Fruit fly (Drosophila melanogaster) whole organism, embryonic: Measurements from ENCODE around the gene RanGAP.
A peak's percentile ranks its signal among the peaks of the same experiment; 100 is the strongest.

Experiments used
- Abd-B ChIP-seq: fragments of 200-800 bp; sonication (Bioruptor generic); optimal IDR thresholded peaks from 2 replicates; lab custom pipeline; 2018; ENCODE audit warnings: missing biosample characterization, mild to moderate bottlenecking, missing genetic modification characterization, moderate library complexity
- Ada2b ChIP-seq: fragments of 200-800 bp; sonication (Bioruptor generic); IDR thresholded peaks from 2 replicates; pipeline ENCODE4 v1.3.6; 2022; ENCODE audit warnings: missing biosample characterization, missing genetic modification characterization
- Atf-2 ChIP-seq: fragments of 200-800 bp; sonication (Bioruptor generic); optimal IDR thresholded peaks from 2 replicates; lab custom pipeline; 2016; ENCODE audit warnings: missing biosample characterization, missing genetic modification characterization
- Atf3 ChIP-seq: fragments of 200-800 bp; sonication (Bioruptor generic); optimal IDR thresholded peaks from 3 replicates; lab custom pipeline; 2016; ENCODE audit warnings: missing biosample characterization, missing genetic modification characterization
- BEAF-32 ChIP-seq: fragments of 200-800 bp; sonication (Bioruptor generic); optimal IDR thresholded peaks from 3 replicates; lab custom pipeline; 2017; ENCODE audit warnings: missing biosample characterization, missing genetic modification characterization, mild to moderate bottlenecking, moderate library complexity, missing genetic modification reagents
- CG10267 ChIP-seq: fragments of 200-800 bp; sonication (Bioruptor generic); optimal IDR thresholded peaks from 2 replicates; lab custom pipeline; 2018; ENCODE audit warnings: missing biosample characterization, mild to moderate bottlenecking, missing genetic modification characterization, moderate library complexity
- CG11504 ChIP-seq: fragments of 200-800 bp; sonication (Bioruptor generic); optimal IDR thresholded peaks from 3 replicates; lab custom pipeline; 2019; ENCODE audit warnings: missing biosample characterization, mild to moderate bottlenecking, missing genetic modification characterization, moderate library complexity
- CG12942 ChIP-seq: fragments of 200-800 bp; sonication (Bioruptor generic); optimal IDR thresholded peaks from 3 replicates; lab custom pipeline; 2016; ENCODE audit warnings: missing biosample characterization, missing genetic modification characterization
- CG14860 ChIP-seq: fragments of 200-800 bp; sonication (Bioruptor generic); IDR thresholded peaks from 3 replicates; pipeline ENCODE4 v1.3.6; 2022; ENCODE audit warnings: missing biosample characterization, missing genetic modification characterization; ENCODE audit not compliant: partially characterized antibody
- CG16813 ChIP-seq: fragments of 200-800 bp; sonication (Bioruptor generic); IDR thresholded peaks from 3 replicates; pipeline ENCODE4 v1.3.6; 2022; ENCODE audit warnings: missing biosample characterization, missing genetic modification characterization; ENCODE audit not compliant: partially characterized antibody
- CG17829 ChIP-seq: fragments of 200-800 bp; optimal IDR thresholded peaks from 2 replicates; lab custom pipeline; 2019; ENCODE audit warnings: missing biosample characterization, mild to moderate bottlenecking, missing genetic modification characterization, moderate library complexity
- CG2129 ChIP-seq: fragments of 200-800 bp; sonication (Bioruptor generic); IDR thresholded peaks from 2 replicates; pipeline ENCODE4 v1.3.6; 2022; ENCODE audit warnings: missing biosample characterization, missing genetic modification characterization; ENCODE audit not compliant: partially characterized antibody
- CG2678 ChIP-seq: fragments of 200-800 bp; sonication (Bioruptor generic); optimal IDR thresholded peaks from 3 replicates; lab custom pipeline; 2019; ENCODE audit warnings: missing biosample characterization, mild to moderate bottlenecking, missing genetic modification characterization, moderate library complexity
- CG31441 ChIP-seq: fragments of 200-800 bp; sonication (Bioruptor generic); IDR thresholded peaks from 2 replicates; pipeline ENCODE4 v1.3.6; 2022; ENCODE audit warnings: missing biosample characterization, missing genetic modification characterization
- CG34422 ChIP-seq: fragments of 200-800 bp; sonication (Bioruptor generic); IDR thresholded peaks from 3 replicates; pipeline ENCODE4 v1.3.6; 2022; ENCODE audit warnings: missing biosample characterization, missing genetic modification characterization
- CG3847 ChIP-seq: fragments of 200-800 bp; sonication (Bioruptor generic); IDR thresholded peaks from 2 replicates; pipeline ENCODE4 v1.3.6; 2022; ENCODE audit warnings: missing biosample characterization, missing genetic modification characterization
- CG3995 ChIP-seq: fragments of 200-800 bp; sonication (Bioruptor generic); optimal IDR thresholded peaks from 3 replicates; lab custom pipeline; 2016; ENCODE audit warnings: missing biosample characterization, missing genetic modification characterization
- CG42726 ChIP-seq: fragments of 200-800 bp; sonication (Bioruptor generic); IDR thresholded peaks from 2 replicates; pipeline ENCODE4 v1.3.6; 2022; ENCODE audit warnings: missing biosample characterization, missing genetic modification characterization; ENCODE audit not compliant: partially characterized antibody
- CG5180 ChIP-seq: fragments of 200-800 bp; sonication (Bioruptor generic); optimal IDR thresholded peaks from 3 replicates; lab custom pipeline; 2017; ENCODE audit warnings: missing biosample characterization, missing genetic modification characterization, mild to moderate bottlenecking, moderate library complexity, missing genetic modification reagents
- CG5245 ChIP-seq: fragments of 200-800 bp; sonication (Bioruptor generic); optimal IDR thresholded peaks from 3 replicates; lab custom pipeline; 2016; ENCODE audit warnings: missing biosample characterization, missing genetic modification characterization
- CG7786 ChIP-seq: fragments of 200-800 bp; sonication (Bioruptor generic); optimal IDR thresholded peaks from 2 replicates; lab custom pipeline; 2016; ENCODE audit warnings: missing biosample characterization, missing genetic modification characterization
- CG8359 ChIP-seq: fragments of 200-800 bp; sonication (Bioruptor generic); optimal IDR thresholded peaks from 2 replicates; lab custom pipeline; 2017; ENCODE audit warnings: missing biosample characterization, mild to moderate bottlenecking, missing genetic modification characterization, borderline replicate concordance
- CG9437 ChIP-seq: fragments of 200-800 bp; sonication (Bioruptor generic); optimal IDR thresholded peaks from 2 replicates; lab custom pipeline; 2018; ENCODE audit warnings: missing biosample characterization, mild to moderate bottlenecking, missing genetic modification characterization
- Camta ChIP-seq: fragments of 200-800 bp; sonication (Bioruptor generic); optimal IDR thresholded peaks from 2 replicates; lab custom pipeline; 2016; ENCODE audit warnings: missing biosample characterization, missing genetic modification characterization
- Dbx ChIP-seq: fragments of 200-800 bp; sonication (Bioruptor generic); IDR thresholded peaks from 3 replicates; pipeline ENCODE4 v1.3.6; 2022; ENCODE audit warnings: missing biosample characterization, missing genetic modification characterization
- Fer1 ChIP-seq: fragments of 200-800 bp; sonication (Bioruptor generic); optimal IDR thresholded peaks from 2 replicates; lab custom pipeline; 2017; ENCODE audit warnings: missing biosample characterization, mild to moderate bottlenecking, missing genetic modification characterization
- Lhr ChIP-seq: fragments of 200-800 bp; sonication (Bioruptor generic); optimal IDR thresholded peaks from 3 replicates; lab custom pipeline; 2017; ENCODE audit warnings: mild to moderate bottlenecking, missing biosample characterization, missing genetic modification reagents, missing genetic modification characterization
- Nf-YC ChIP-seq: fragments of 200-800 bp; optimal IDR thresholded peaks from 3 replicates; lab custom pipeline; 2019; ENCODE audit warnings: missing biosample characterization, mild to moderate bottlenecking, missing genetic modification characterization, moderate library complexity
- Ptx1 ChIP-seq: fragments of 200-800 bp; sonication (Bioruptor generic); IDR thresholded peaks from 2 replicates; pipeline ENCODE4 v1.3.6; 2022; ENCODE audit warnings: missing biosample characterization, missing genetic modification characterization
- Side ChIP-seq: fragments of 200-800 bp; sonication (Bioruptor generic); optimal IDR thresholded peaks from 2 replicates; lab custom pipeline; 2016; ENCODE audit warnings: missing biosample characterization, missing genetic modification characterization
- Sry-β ChIP-seq: fragments of 200-800 bp; sonication (Bioruptor generic); optimal IDR thresholded peaks from 2 replicates; lab custom pipeline; 2018; ENCODE audit warnings: missing biosample characterization, mild to moderate bottlenecking, missing genetic modification characterization, moderate library complexity
- bcd ChIP-seq: fragments of 200-800 bp; sonication (Bioruptor generic); optimal IDR thresholded peaks from 2 replicates; lab custom pipeline; 2017; ENCODE audit warnings: missing biosample characterization, mild to moderate bottlenecking, missing genetic modification characterization
- bigmax ChIP-seq: fragments of 200-800 bp; sonication (Bioruptor generic); optimal IDR thresholded peaks from 2 replicates; lab custom pipeline; 2018; ENCODE audit warnings: missing biosample characterization, mild to moderate bottlenecking, missing genetic modification characterization
- bowl ChIP-seq: fragments of 200-800 bp; sonication (Bioruptor generic); IDR thresholded peaks from 2 replicates; pipeline ENCODE4 v1.3.6; 2022; ENCODE audit warnings: missing biosample characterization, missing genetic modification characterization
- danr ChIP-seq: fragments of 200-800 bp; sonication (Bioruptor generic); IDR thresholded peaks from 2 replicates; pipeline ENCODE4 v1.3.6; 2022; ENCODE audit warnings: missing biosample characterization, missing genetic modification characterization
- gro ChIP-seq: fragments of 200-800 bp; sonication (Bioruptor generic); optimal IDR thresholded peaks from 2 replicates; lab custom pipeline; 2016; ENCODE audit warnings: missing biosample characterization, missing genetic modification characterization
- gsb ChIP-seq: fragments of 200-800 bp; sonication (Bioruptor generic); IDR thresholded peaks from 2 replicates; pipeline ENCODE4 v1.3.6; 2022; ENCODE audit warnings: missing biosample characterization, missing genetic modification characterization
- gsb-n ChIP-seq: fragments of 200-800 bp; sonication (Bioruptor generic); optimal IDR thresholded peaks from 3 replicates; lab custom pipeline; 2018; ENCODE audit warnings: missing biosample characterization, mild to moderate bottlenecking, missing genetic modification characterization
- gt ChIP-seq: fragments of 200-800 bp; sonication (Bioruptor generic); IDR thresholded peaks from 2 replicates; pipeline ENCODE4 v1.3.6; 2022; ENCODE audit warnings: missing biosample characterization, missing genetic modification characterization
- ind ChIP-seq: fragments of 200-800 bp; sonication (Bioruptor generic); optimal IDR thresholded peaks from 3 replicates; lab custom pipeline; 2016; ENCODE audit warnings: missing biosample characterization, missing genetic modification characterization
- insv ChIP-seq, 2 experiments: fragments of 200-800 bp; sonication (Bioruptor generic); optimal IDR thresholded peaks; 3 replicates each; lab custom pipeline; 2016 to 2018; ENCODE audit warnings: missing biosample characterization in 2 of 2, missing genetic modification characterization in 2 of 2
- p53 ChIP-seq: fragments of 200-800 bp; sonication (Bioruptor generic); optimal IDR thresholded peaks from 2 replicates; lab custom pipeline; 2016; ENCODE audit warnings: missing biosample characterization, missing genetic modification characterization
- pb ChIP-seq: fragments of 200-800 bp; sonication (Bioruptor generic); optimal IDR thresholded peaks from 3 replicates; lab custom pipeline; 2016; ENCODE audit warnings: missing biosample characterization, missing genetic modification characterization
- pho ChIP-seq: fragments of 200-800 bp; sonication (Bioruptor generic); optimal IDR thresholded peaks from 2 replicates; lab custom pipeline; 2016; ENCODE audit warnings: missing biosample characterization, missing genetic modification characterization
- run ChIP-seq: fragments of 200-800 bp; sonication (Bioruptor generic); optimal IDR thresholded peaks from 3 replicates; lab custom pipeline; 2018; ENCODE audit warnings: missing biosample characterization, mild to moderate bottlenecking, missing genetic modification characterization
- sens ChIP-seq: fragments of 200-800 bp; sonication (Bioruptor generic); peaks from one replicate; lab custom pipeline; 2016; ENCODE audit warnings: missing biosample characterization, missing genetic modification characterization
- so ChIP-seq: fragments of 200-800 bp; sonication (Bioruptor generic); IDR thresholded peaks from 3 replicates; pipeline ENCODE4 v1.3.6; 2022; ENCODE audit warnings: missing biosample characterization, missing genetic modification characterization
- sug ChIP-seq: fragments of 200-800 bp; optimal IDR thresholded peaks from 2 replicates; lab custom pipeline; 2019; ENCODE audit warnings: missing biosample characterization, mild to moderate bottlenecking, missing genetic modification characterization, moderate library complexity
- trem ChIP-seq: fragments of 200-800 bp; optimal IDR thresholded peaks from 3 replicates; lab custom pipeline; 2019; ENCODE audit warnings: missing biosample characterization, mild to moderate bottlenecking, missing genetic modification characterization, moderate library complexity
- trh ChIP-seq: fragments of 200-800 bp; sonication (Bioruptor generic); optimal IDR thresholded peaks from 2 replicates; lab custom pipeline; 2016; ENCODE audit warnings: missing biosample characterization, missing genetic modification characterization
- vvl ChIP-seq: fragments of 200-800 bp; sonication (Bioruptor generic); IDR thresholded peaks from 2 replicates; pipeline ENCODE4 v1.3.6; 2022; ENCODE audit warnings: missing biosample characterization, missing genetic modification characterization

RanGAP gene

DNA sequence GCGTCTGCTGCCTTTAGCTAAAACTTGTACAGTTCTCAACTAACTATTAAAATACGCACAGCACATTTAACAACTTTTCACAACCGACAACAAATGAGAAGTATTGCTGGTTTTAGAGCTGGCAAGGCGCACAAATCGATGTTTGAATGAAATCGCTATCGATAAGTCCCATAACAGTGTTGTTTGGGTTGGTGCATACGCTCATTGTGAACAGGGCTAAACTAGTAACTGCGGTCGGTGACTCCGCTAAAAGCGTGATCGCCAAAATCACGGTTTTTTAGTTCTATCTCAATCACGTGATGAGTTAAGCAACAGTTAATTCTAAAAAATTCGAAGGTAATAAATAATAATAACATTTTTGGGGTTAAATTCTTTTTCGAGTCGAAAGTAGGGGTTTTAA, 11.6 kb downstream of the RanGAP start, which contains the start of gene Top2 (continued):
- TF ChIP-seq trem (tag; lab: Kevin White, UChicago) (peak; percentile 78), CG14860 (GFP tag; lab: Robert Waterston, UW) (peak; percentile 77), Dbx (0 out of 3 replicates have a peak, but pooled peaks have one; percentile 20), bowl (no peak), Lhr (GFP tag; lab: Kevin White, UChicago) (peak; percentile 94), CG8359 (no peak), sug (peak; percentile 38), CG17829 (tag; lab: Kevin White, UChicago) (peak; percentile 74), Sry-β (peak; percentile 50), Side (peak; percentile 42), CG5245 (GFP tag; lab: Kevin White, UChicago) (peak; percentile 4), CG11504 (tag; lab: Kevin White, UChicago) (peak; percentile 75), insv (GFP tag; optimal IDR thresholded peaks at IDR 0.05; lab: Kevin White, UChicago) (peak in 1 of 2 experiments; percentile 53), gsb (GFP tag; lab: Robert Waterston, UW) (no peak), Atf3 (GFP tag; lab: Kevin White, UChicago) (no peak), so (no peak; the same call in 2 of the 3 replicates), CG3995 (peak; percentile 100), CG2129 (GFP tag; lab: Robert Waterston, UW) (peak; percentile 63), danr (GFP tag; lab: Robert Waterston, UW) (no peak), CG16813 (GFP tag; lab: Robert Waterston, UW) (peak; percentile 89), vvl (GFP tag; lab: Robert Waterston, UW) (peak; percentile 9; the same call in 1 of the 2 replicates), CG10267 (tag; lab: Kevin White, UChicago) (peak; percentile 90), bigmax (GFP tag; lab: Kevin White, UChicago) (peak; percentile 5), Atf-2 (GFP tag; lab: Kevin White, UChicago) (no peak), gt (GFP tag; lab: Robert Waterston, UW) (no peak), Ptx1 (GFP tag; lab: Robert Waterston, UW) (0 out of 2 replicates have a peak, but pooled peaks have one; percentile 32), Fer1 (no peak), p53 (GFP tag; lab: Kevin White, UChicago) (peak; percentile 71), CG42726 (GFP tag; lab: Robert Waterston, UW) (peak; percentile 83), bcd (GFP tag; lab: Kevin White, UChicago) (peak; percentile 44), sens (GFP tag; lab: Kevin White, UChicago) (peak; percentile 78), pb (GFP tag; lab: Kevin White, UChicago) (peak; percentile 37), CG9437 (peak; percentile 5), CG2678 (tag; lab: Kevin White, UChicago) (no peak), gro (peak; percentile 61), CG3847 (peak; percentile 55; the same call in 1 of the 2 replicates), CG5180 (GFP tag; lab: Kevin White, UChicago) (no peak), CG7786 (GFP tag; lab: Kevin White, UChicago) (peak; percentile 21), BEAF-32 (peak; percentile 92), run (no peak), Nf-YC (tag; lab: Kevin White, UChicago) (peak; percentile 14), Camta (peak; percentile 23), gsb-n (peak; percentile 27), Ada2b (GFP tag; lab: Robert Waterston, UW) (peak; percentile 27; the same call in 1 of the 2 replicates), ind (GFP tag; lab: Kevin White, UChicago) (peak; percentile 35), trh (GFP tag; lab: Kevin White, UChicago) (no peak), CG34422 (GFP tag; lab: Robert Waterston, UW) (0 out of 3 replicates have a peak, but pooled peaks have one; percentile 8), CG12942 (peak; percentile 3), CG31441 (GFP tag; lab: Robert Waterston, UW) (peak; percentile 99), pho (GFP tag; lab: Kevin White, UChicago) (peak; percentile 55), Abd-B (GFP tag; lab: Kevin White, UChicago) (peak; percentile 70)
